Worm (Caenorhabditis elegans) whole organism, late embryonic: Measurements from ENCODE around the gene srg-68.

ENCODE experiments used
- Y22D7AL.16 ChIP-seq: sonication (generic microtip); optimal IDR thresholded peaks from 2 replicates; lab custom pipeline; 2016; ENCODE audit warnings: missing genetic modification characterization, missing compliant biosample characterization
- ceh-14 ChIP-seq: sonication (generic microtip); optimal IDR thresholded peaks from 2 replicates; lab custom pipeline; 2016; ENCODE audit warnings: missing genotype, missing genetic modification characterization, missing compliant biosample characterization
- ceh-19 ChIP-seq: fragments of 200-800 bp; sonication (Bioruptor generic); optimal IDR thresholded peaks from 2 replicates; lab custom pipeline; 2018; ENCODE audit warnings: mild to moderate bottlenecking, missing genetic modification characterization, missing compliant biosample characterization
- ceh-9 ChIP-seq: sonication (generic microtip); optimal IDR thresholded peaks from 2 replicates; lab custom pipeline; 2016; ENCODE audit warnings: mild to moderate bottlenecking, missing genetic modification characterization, inconsistent platforms, missing compliant biosample characterization
- dmd-4 ChIP-seq: sonication (generic microtip); optimal IDR thresholded peaks from 2 replicates; lab custom pipeline; 2016; ENCODE audit warnings: borderline replicate concordance, missing genetic modification characterization, missing compliant biosample characterization
- fkh-10 ChIP-seq: fragments of 150-350 bp; optimal IDR thresholded peaks from 2 replicates; lab custom pipeline; 2014; ENCODE audit warnings: missing biosample characterization, missing genetic modification reagents, missing genetic modification characterization
- hlh-30 ChIP-seq: sonication (generic microtip); optimal IDR thresholded peaks from 2 replicates; lab custom pipeline; 2017; ENCODE audit warnings: antibody characterized with exemption, missing genetic modification characterization, missing compliant biosample characterization; ENCODE audit not compliant: insufficient read depth
- lin-11 ChIP-seq: fragments of 200-800 bp; sonication (Bioruptor generic); optimal IDR thresholded peaks from 2 replicates; lab custom pipeline; 2018; ENCODE audit warnings: mild to moderate bottlenecking, missing genetic modification characterization, missing compliant biosample characterization
- nfya-1 ChIP-seq: sonication (generic microtip); optimal IDR thresholded peaks from 2 replicates; lab custom pipeline; 2017; ENCODE audit warnings: missing genetic modification characterization, mild to moderate bottlenecking, missing compliant biosample characterization, antibody characterized with exemption, moderate library complexity
- nhr-11 ChIP-seq: fragments of 150-350 bp; optimal IDR thresholded peaks from 2 replicates; lab custom pipeline; 2014; ENCODE audit warnings: missing biosample characterization, missing genetic modification characterization
- pha-4 ChIP-seq: fragments of 150-350 bp; optimal IDR thresholded peaks from 2 replicates; lab custom pipeline; 2018; ENCODE audit warnings: missing biosample characterization, missing genetic modification reagents, missing genetic modification characterization
- pqm-1 ChIP-seq: sonication (generic microtip); optimal IDR thresholded peaks from 2 replicates; lab custom pipeline; 2016; ENCODE audit warnings: missing genetic modification characterization, missing compliant biosample characterization
- tbx-2 ChIP-seq: sonication (generic microtip); optimal IDR thresholded peaks from 2 replicates; lab custom pipeline; 2016; ENCODE audit warnings: missing genetic modification characterization, missing compliant biosample characterization
- unc-55 ChIP-seq: sonication (generic microtip); optimal IDR thresholded peaks from 2 replicates; lab custom pipeline; 2017; ENCODE audit warnings: missing biosample characterization, missing genetic modification reagents, missing genetic modification characterization

DNA sequence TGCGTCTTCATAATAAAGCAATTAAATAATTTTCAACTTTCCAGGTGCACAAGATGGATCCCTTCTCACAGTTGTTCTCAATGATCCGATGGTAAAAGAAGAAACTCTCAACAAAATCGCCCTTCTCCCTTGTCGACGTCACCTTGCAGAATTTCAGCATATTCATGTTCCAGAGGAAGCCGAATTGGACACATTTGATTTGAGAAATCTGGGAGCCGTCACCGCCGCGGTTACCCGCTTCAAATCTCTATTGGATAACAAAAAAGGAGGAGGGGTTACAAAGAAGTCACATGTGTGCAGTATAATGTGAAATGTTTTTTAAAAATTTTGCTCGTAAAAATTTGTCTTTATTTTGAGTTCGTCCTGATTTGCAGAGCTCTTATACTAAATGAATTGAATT, 37.5 kb upstream of the srg-68 start:
- no peak for TF ChIP-seq nfya-1
- no peak for TF ChIP-seq pqm-1 (tag; lab: Kevin White, UChicago)
- no peak for TF ChIP-seq ceh-9 (tag; lab: Kevin White, UChicago)
- no peak for TF ChIP-seq unc-55 (GFP tag; lab: Kevin White, UChicago)
- no peak for TF ChIP-seq lin-11 (tag; lab: Kevin White, UChicago)
- TF ChIP-seq ceh-19 (GFP tag; lab: Kevin White, UChicago), result no peak
- TF ChIP-seq ceh-14 (tag; lab: Kevin White, UChicago), result no peak
- no peak for TF ChIP-seq dmd-4 (tag; lab: Kevin White, UChicago)
- no peak for TF ChIP-seq fkh-10 (GFP tag; lab: Kevin White, UChicago)
- no peak for TF ChIP-seq Y22D7AL.16 (tag; lab: Kevin White, UChicago)
- no peak for TF ChIP-seq tbx-2 (tag; lab: Kevin White, UChicago)
- TF ChIP-seq nhr-11, result no peak
- TF ChIP-seq pha-4 (tag; lab: Kevin White, UChicago), result no peak
- no peak for TF ChIP-seq hlh-30
